Worm (Caenorhabditis elegans): ENCODE data around the gene cth-1.

DNA sequence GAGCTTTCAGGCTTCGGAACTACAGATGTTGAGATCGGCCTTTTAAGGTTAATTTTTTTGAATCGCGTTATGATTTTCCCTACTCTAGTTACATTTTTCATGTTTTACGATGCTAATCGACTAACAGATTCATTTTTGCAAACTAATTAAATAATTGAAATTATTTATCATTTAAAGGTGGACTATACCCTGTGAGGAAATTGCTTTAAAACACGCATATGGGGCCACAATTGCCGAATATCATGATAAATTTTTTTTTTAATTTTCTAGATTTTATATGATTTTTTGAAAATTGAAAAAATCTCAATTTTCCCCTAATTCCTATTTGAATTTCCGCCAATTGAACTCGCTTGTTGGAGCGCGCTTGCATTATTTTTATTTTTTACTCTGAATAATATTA, 38.5 kb upstream of the cth-1 start, which contains the start of gene fbxa-100:
- TF ChIP-seq mdl-1 (tag; optimal IDR thresholded peaks at IDR 0.05): no peak
- no peak for TF ChIP-seq unc-62 (GFP tag; optimal IDR thresholded peaks at IDR 0.05)
- no peak for TF ChIP-seq ceh-82 (tag; optimal IDR thresholded peaks at IDR 0.05)
- TF ChIP-seq sma-3 (GFP tag; optimal IDR thresholded peaks at IDR 0.05): no peak
- no peak for TF ChIP-seq lin-39 (tag; optimal IDR thresholded peaks at IDR 0.05)
- no peak for TF ChIP-seq nhr-12 (tag; optimal IDR thresholded peaks at IDR 0.05)
- no peak for TF ChIP-seq nhr-23 (tag; optimal IDR thresholded peaks at IDR 0.05)
- TF ChIP-seq nhr-237 (tag; optimal IDR thresholded peaks at IDR 0.05): no peak
- no peak for TF ChIP-seq lin-13 (GFP tag; optimal IDR thresholded peaks at IDR 0.05)
- no peak for TF ChIP-seq ama-1 (optimal IDR thresholded peaks at IDR 0.05)
- TF ChIP-seq Y55F3AM.14 (GFP tag; optimal IDR thresholded peaks at IDR 0.05): no peak
- TF ChIP-seq fos-1 (tag; optimal IDR thresholded peaks at IDR 0.05): no peak
